Fruit fly (Drosophila melanogaster) whole organism, embryonic: ENCODE data around the gene Rab23.

Experiments used
- Abd-B ChIP-seq: fragments of 200-800 bp; sonication (Bioruptor generic); optimal IDR thresholded peaks from 2 replicates; lab custom pipeline; 2018; ENCODE audit warnings: missing biosample characterization, mild to moderate bottlenecking, missing genetic modification characterization, moderate library complexity
- BtbVII ChIP-seq: fragments of 200-800 bp; sonication (Bioruptor generic); optimal IDR thresholded peaks from 3 replicates; lab custom pipeline; 2017; ENCODE audit warnings: missing biosample characterization, mild to moderate bottlenecking, missing genetic modification characterization
- CG10147 ChIP-seq: fragments of 200-800 bp; sonication (Bioruptor generic); optimal IDR thresholded peaks from 2 replicates; lab custom pipeline; 2019; ENCODE audit warnings: missing biosample characterization, mild to moderate bottlenecking, missing genetic modification characterization, moderate library complexity
- CG1233 ChIP-seq: fragments of 200-800 bp; sonication (Bioruptor generic); optimal IDR thresholded peaks from 4 replicates; lab custom pipeline; 2018; ENCODE audit warnings: missing biosample characterization, mild to moderate bottlenecking, missing genetic modification characterization
- CG15269 ChIP-seq: fragments of 200-800 bp; sonication (Bioruptor generic); optimal IDR thresholded peaks from 2 replicates; lab custom pipeline; 2018; ENCODE audit warnings: missing biosample characterization, mild to moderate bottlenecking, missing genetic modification characterization, moderate library complexity
- CG15479 ChIP-seq: fragments of 200-800 bp; sonication (Bioruptor generic); optimal IDR thresholded peaks from 3 replicates; lab custom pipeline; 2019; ENCODE audit warnings: missing biosample characterization, mild to moderate bottlenecking, missing genetic modification characterization, moderate library complexity
- CG1602 ChIP-seq: fragments of 200-800 bp; sonication (Bioruptor generic); optimal IDR thresholded peaks from 3 replicates; lab custom pipeline; 2016; ENCODE audit warnings: missing biosample characterization, missing genetic modification characterization
- CG16815 ChIP-seq: fragments of 200-800 bp; sonication (Bioruptor generic); optimal IDR thresholded peaks from 3 replicates; lab custom pipeline; 2017; ENCODE audit warnings: missing biosample characterization, mild to moderate bottlenecking, missing genetic modification characterization
- CG17359 ChIP-seq: fragments of 200-800 bp; sonication (Bioruptor generic); optimal IDR thresholded peaks from 3 replicates; lab custom pipeline; 2018; ENCODE audit warnings: missing biosample characterization, mild to moderate bottlenecking, missing genetic modification characterization, moderate library complexity
- CG17361 ChIP-seq: fragments of 200-800 bp; sonication (Bioruptor generic); IDR thresholded peaks from 3 replicates; pipeline ENCODE4 v1.3.6; 2022; ENCODE audit warnings: missing biosample characterization, missing genetic modification characterization
- CG18599 ChIP-seq: fragments of 200-800 bp; sonication (Bioruptor generic); optimal IDR thresholded peaks from 3 replicates; lab custom pipeline; 2017; ENCODE audit warnings: missing biosample characterization, missing genetic modification characterization, mild to moderate bottlenecking, moderate library complexity, missing genetic modification reagents
- CG18764 ChIP-seq: fragments of 200-800 bp; sonication (Bioruptor generic); optimal IDR thresholded peaks from 3 replicates; lab custom pipeline; 2016; ENCODE audit warnings: missing biosample characterization, missing genetic modification characterization
- CG31365 ChIP-seq: fragments of 200-800 bp; sonication (Bioruptor generic); optimal IDR thresholded peaks from 2 replicates; lab custom pipeline; 2018; ENCODE audit warnings: missing biosample characterization, mild to moderate bottlenecking, missing genetic modification characterization
- CG33557 ChIP-seq: fragments of 200-800 bp; sonication (Bioruptor generic); optimal IDR thresholded peaks from 2 replicates; lab custom pipeline; 2019; ENCODE audit warnings: missing biosample characterization, mild to moderate bottlenecking, missing genetic modification characterization, moderate library complexity
- CG6689 ChIP-seq: fragments of 200-800 bp; sonication (Bioruptor generic); IDR thresholded peaks from 2 replicates; pipeline ENCODE4 v1.3.6; 2022; ENCODE audit warnings: missing biosample characterization, missing genetic modification characterization
- CG6813 ChIP-seq: fragments of 200-800 bp; sonication (Bioruptor generic); optimal IDR thresholded peaks from 2 replicates; lab custom pipeline; 2017; ENCODE audit warnings: missing biosample characterization, missing genetic modification characterization, mild to moderate bottlenecking, moderate library complexity, missing genetic modification reagents
- CG7987 ChIP-seq: fragments of 200-800 bp; sonication (Bioruptor generic); optimal IDR thresholded peaks from 2 replicates; lab custom pipeline; 2018; ENCODE audit warnings: missing biosample characterization, mild to moderate bottlenecking, missing genetic modification characterization, moderate library complexity
- CG9215 ChIP-seq: fragments of 200-800 bp; sonication (Bioruptor generic); IDR thresholded peaks from 2 replicates; pipeline ENCODE4 v1.3.6; 2022; ENCODE audit warnings: missing biosample characterization, missing genetic modification characterization
- CG9437 ChIP-seq: fragments of 200-800 bp; sonication (Bioruptor generic); optimal IDR thresholded peaks from 2 replicates; lab custom pipeline; 2018; ENCODE audit warnings: missing biosample characterization, mild to moderate bottlenecking, missing genetic modification characterization
- Chrac-16 ChIP-seq: fragments of 200-800 bp; sonication (Bioruptor generic); optimal IDR thresholded peaks from 3 replicates; lab custom pipeline; 2016; ENCODE audit warnings: missing biosample characterization, missing genetic modification characterization
- CkIIα-i1 ChIP-seq: fragments of 200-800 bp; sonication (Bioruptor generic); IDR thresholded peaks from 2 replicates; pipeline ENCODE4 v1.3.6; 2022; ENCODE audit warnings: missing biosample characterization, missing genetic modification characterization
- CoRest ChIP-seq: fragments of 200-800 bp; sonication (Bioruptor generic); optimal IDR thresholded peaks from 3 replicates; lab custom pipeline; 2018; ENCODE audit warnings: missing biosample characterization, mild to moderate bottlenecking, missing genetic modification characterization, moderate library complexity
- Dfd ChIP-seq, 2 experiments: fragments of >200 bp; optimal IDR thresholded peaks; 2 replicates each; lab custom pipeline; 2017; ENCODE audit warnings: missing biosample characterization in 2 of 2, missing genetic modification characterization in 2 of 2
- Dip3 ChIP-seq: fragments of 200-800 bp; sonication (Bioruptor generic); optimal IDR thresholded peaks from 3 replicates; lab custom pipeline; 2016; ENCODE audit warnings: missing biosample characterization, missing genetic modification characterization
- Ets65A ChIP-seq: fragments of 200-800 bp; sonication (Bioruptor generic); peaks from one replicate; lab custom pipeline; 2016; ENCODE audit warnings: missing biosample characterization, missing genetic modification characterization
- Fer1 ChIP-seq: fragments of 200-800 bp; sonication (Bioruptor generic); optimal IDR thresholded peaks from 2 replicates; lab custom pipeline; 2017; ENCODE audit warnings: missing biosample characterization, mild to moderate bottlenecking, missing genetic modification characterization
- Fer2 ChIP-seq: fragments of 200-800 bp; sonication (Bioruptor generic); optimal IDR thresholded peaks from 2 replicates; lab custom pipeline; 2018; ENCODE audit warnings: missing biosample characterization, mild to moderate bottlenecking, missing genetic modification characterization, moderate library complexity
- Nf-YB ChIP-seq: fragments of 200-800 bp; sonication (Bioruptor generic); optimal IDR thresholded peaks from 3 replicates; lab custom pipeline; 2019; ENCODE audit warnings: missing biosample characterization, mild to moderate bottlenecking, missing genetic modification characterization, moderate library complexity
- Scr ChIP-seq: fragments of 200-800 bp; sonication (Bioruptor generic); IDR thresholded peaks from 2 replicates; pipeline ENCODE4 v1.3.6; 2022; ENCODE audit warnings: missing biosample characterization, missing genetic modification characterization; ENCODE audit not compliant: partially characterized antibody
- Sry-δ ChIP-seq: fragments of 200-800 bp; sonication (Bioruptor generic); optimal IDR thresholded peaks from 2 replicates; lab custom pipeline; 2016; ENCODE audit warnings: missing biosample characterization, missing genetic modification characterization
- TFAM ChIP-seq: fragments of 200-800 bp; sonication (Bioruptor generic); optimal IDR thresholded peaks from 2 replicates; lab custom pipeline; 2017; ENCODE audit warnings: missing biosample characterization, missing genetic modification characterization, inconsistent platforms
- Usf ChIP-seq: fragments of 200-800 bp; sonication (Bioruptor generic); optimal IDR thresholded peaks from 2 replicates; lab custom pipeline; 2017; ENCODE audit warnings: missing genotype, missing biosample characterization, missing genetic modification characterization
- Xbp1 ChIP-seq: fragments of 200-800 bp; sonication (Bioruptor generic); optimal IDR thresholded peaks from 3 replicates; lab custom pipeline; 2016; ENCODE audit warnings: missing biosample characterization, mild to moderate bottlenecking, missing genetic modification characterization
- abd-A ChIP-seq: fragments of 200-800 bp; sonication (Bioruptor generic); optimal IDR thresholded peaks from 3 replicates; lab custom pipeline; 2019; ENCODE audit warnings: missing biosample characterization, mild to moderate bottlenecking, missing genetic modification characterization, moderate library complexity
- aop ChIP-seq: fragments of 200-800 bp; sonication (Bioruptor generic); IDR thresholded peaks from 2 replicates; pipeline ENCODE4 v1.3.6; 2022; ENCODE audit warnings: missing biosample characterization, missing genetic modification characterization
- br ChIP-seq: fragments of >200 bp; optimal IDR thresholded peaks from 2 replicates; lab custom pipeline; 2017
- cas ChIP-seq: fragments of 200-800 bp; sonication (Bioruptor generic); IDR thresholded peaks from 2 replicates; pipeline ENCODE4 v1.3.6; 2022; ENCODE audit warnings: missing biosample characterization, missing genetic modification characterization
- cg ChIP-seq: fragments of 200-800 bp; sonication (Bioruptor generic); optimal IDR thresholded peaks from 3 replicates; lab custom pipeline; 2019; ENCODE audit warnings: missing biosample characterization, mild to moderate bottlenecking, missing genetic modification characterization, moderate library complexity
- emc ChIP-seq: fragments of 200-800 bp; sonication (Bioruptor generic); optimal IDR thresholded peaks from 2 replicates; lab custom pipeline; 2016; ENCODE audit warnings: missing biosample characterization, missing genetic modification characterization
- ewg ChIP-seq: fragments of 200-800 bp; sonication (Bioruptor generic); optimal IDR thresholded peaks from 3 replicates; lab custom pipeline; 2017; ENCODE audit warnings: mild to moderate bottlenecking, missing biosample characterization, missing genetic modification reagents, missing genetic modification characterization
- eyg ChIP-seq: fragments of 200-800 bp; sonication (Bioruptor generic); optimal IDR thresholded peaks from 3 replicates; lab custom pipeline; 2016; ENCODE audit warnings: missing biosample characterization, missing genetic modification characterization
- gsb-n ChIP-seq: fragments of 200-800 bp; sonication (Bioruptor generic); optimal IDR thresholded peaks from 3 replicates; lab custom pipeline; 2018; ENCODE audit warnings: missing biosample characterization, mild to moderate bottlenecking, missing genetic modification characterization
- hbn ChIP-seq: fragments of 200-800 bp; sonication (Bioruptor generic); IDR thresholded peaks from 2 replicates; pipeline ENCODE4 v1.3.6; 2022; ENCODE audit warnings: missing biosample characterization, missing genetic modification characterization; ENCODE audit not compliant: partially characterized antibody
- jumu ChIP-seq: fragments of 200-800 bp; sonication (Bioruptor generic); optimal IDR thresholded peaks from 3 replicates; lab custom pipeline; 2016; ENCODE audit warnings: missing biosample characterization, missing genetic modification characterization
- luna ChIP-seq: fragments of 200-800 bp; sonication (Bioruptor generic); optimal IDR thresholded peaks from 2 replicates; lab custom pipeline; 2016; ENCODE audit warnings: missing biosample characterization, missing genetic modification characterization
- mam ChIP-seq: fragments of 200-800 bp; sonication (Bioruptor generic); optimal IDR thresholded peaks from 3 replicates; lab custom pipeline; 2016; ENCODE audit warnings: missing biosample characterization, missing genetic modification characterization
- nau ChIP-seq: fragments of 200-800 bp; sonication (Bioruptor generic); optimal IDR thresholded peaks from 3 replicates; lab custom pipeline; 2017; ENCODE audit warnings: missing biosample characterization, mild to moderate bottlenecking, missing genetic modification characterization, missing genetic modification reagents
- ssp ChIP-seq: fragments of 200-800 bp; sonication (Bioruptor generic); IDR thresholded peaks from 2 replicates; pipeline ENCODE4 v1.3.6; 2022; ENCODE audit warnings: missing biosample characterization, missing genetic modification characterization
- stc ChIP-seq: fragments of 200-800 bp; sonication (Bioruptor generic); IDR thresholded peaks from 2 replicates; pipeline ENCODE4 v1.3.6; 2022; ENCODE audit warnings: missing biosample characterization, missing genetic modification characterization
- tio ChIP-seq: fragments of 200-800 bp; sonication (Bioruptor generic); optimal IDR thresholded peaks from 2 replicates; lab custom pipeline; 2017; ENCODE audit warnings: missing biosample characterization, missing genetic modification characterization, inconsistent platforms

The Rab23 gene

dm6 chr3R:5654692-5655181, 30.5 kb downstream of the Rab23 start, which contains the start of the genes elm and MED27 (continued):
- peak; percentile 80 for TF ChIP-seq ewg (GFP tag; lab: Kevin White, UChicago)
- TF ChIP-seq abd-A (tag; lab: Kevin White, UChicago) = no peak
- TF ChIP-seq Dip3 (GFP tag; lab: Kevin White, UChicago) = peak; percentile 92
- TF ChIP-seq Fer1 = peak; percentile 88
- TF ChIP-seq Ets65A (GFP tag; lab: Kevin White, UChicago) = peak; percentile 100
- TF ChIP-seq CG9215 = peak; percentile 96
- TF ChIP-seq CG6813 (GFP tag; lab: Kevin White, UChicago) = peak; percentile 34
- TF ChIP-seq tio (GFP tag; lab: Kevin White, UChicago) = no peak
- TF ChIP-seq CG31365 = no peak
- peak; percentile 53 for TF ChIP-seq CG7987 (GFP tag; lab: Kevin White, UChicago)
- peak; percentile 86 for TF ChIP-seq cas (GFP tag; lab: Robert Waterston, UW)
- TF ChIP-seq cg (GFP tag; lab: Kevin White, UChicago) = peak; percentile 24
- peak; percentile 94 for TF ChIP-seq jumu (GFP tag; lab: Kevin White, UChicago)
- TF ChIP-seq aop (GFP tag; lab: Robert Waterston, UW) = peak; percentile 80
- TF ChIP-seq Chrac-16 = peak; percentile 97
- peak; percentile 87 for TF ChIP-seq CG1233 (GFP tag; lab: Kevin White, UChicago)
- TF ChIP-seq stc (GFP tag; lab: Robert Waterston, UW) = peak; percentile 75
- peak; percentile 90 for TF ChIP-seq Fer2
- peak; percentile 77 for TF ChIP-seq Nf-YB (GFP tag; lab: Kevin White, UChicago)
- TF ChIP-seq BtbVII (GFP tag; lab: Kevin White, UChicago) = peak; percentile 81
- peak; percentile 87 for TF ChIP-seq Usf (GFP tag; lab: Kevin White, UChicago)
- peak; percentile 88 for TF ChIP-seq CG33557 (GFP tag; lab: Kevin White, UChicago)
- no peak for TF ChIP-seq gsb-n
- TF ChIP-seq TFAM (GFP tag; lab: Kevin White, UChicago) = peak; percentile 62
- TF ChIP-seq CG17359 (tag; lab: Kevin White, UChicago) = peak; percentile 89
- peak; percentile 86 for TF ChIP-seq emc (GFP tag; lab: Kevin White, UChicago)
- peak; percentile 99 for TF ChIP-seq Sry-δ (GFP tag; lab: Kevin White, UChicago)
- peak; percentile 87 for TF ChIP-seq CG18764 (GFP tag; lab: Kevin White, UChicago)
- TF ChIP-seq CkIIα-i1 (GFP tag; lab: Robert Waterston, UW) = no peak; the same call in 1 of the 2 replicates
- TF ChIP-seq CG10147 (GFP tag; lab: Kevin White, UChicago) = peak; percentile 93
- peak; percentile 96 for TF ChIP-seq mam (GFP tag; lab: Kevin White, UChicago)
- peak; percentile 75 for TF ChIP-seq CG9437
- TF ChIP-seq Xbp1 (GFP tag; lab: Kevin White, UChicago) = peak; percentile 98
- peak; percentile 95 for TF ChIP-seq CoRest
- TF ChIP-seq hbn (GFP tag; lab: Robert Waterston, UW) = peak; percentile 92
- TF ChIP-seq CG17361 = peak; percentile 95
- TF ChIP-seq CG15269 (tag; lab: Kevin White, UChicago) = peak; percentile 90
- peak; percentile 22 for TF ChIP-seq CG15479 (GFP tag; lab: Kevin White, UChicago)
- peak; percentile 98 for TF ChIP-seq Scr
- TF ChIP-seq CG18599 = peak; percentile 92
- peak; percentile 96 for TF ChIP-seq CG1602 (GFP tag; lab: Kevin White, UChicago)
- TF ChIP-seq CG16815 = peak; percentile 94
- no peak for TF ChIP-seq br
- TF ChIP-seq CG6689 = peak; percentile 93
- peak; percentile 27 for TF ChIP-seq luna (GFP tag; lab: Kevin White, UChicago)
- peak; percentile 75 for TF ChIP-seq eyg (GFP tag; lab: Kevin White, UChicago)
- TF ChIP-seq Dfd (GFP tag; optimal IDR thresholded peaks at IDR 0.05; lab: Kevin White, UChicago) = peak in 1 of 2 experiments; percentile 59
- peak; percentile 97 for TF ChIP-seq Abd-B (GFP tag; lab: Kevin White, UChicago)
- peak; percentile 91 for TF ChIP-seq ssp
- TF ChIP-seq nau = no peak
